Fruit fly (Drosophila melanogaster) whole organism, embryonic: ENCODE data around the gene Glos.
A peak's percentile ranks its signal among the peaks of the same experiment; 100 is the strongest.

ENCODE experiments used
- CG10565 ChIP-seq: fragments of 200-800 bp; sonication (Bioruptor generic); optimal IDR thresholded peaks from 3 replicates; lab custom pipeline; 2016; ENCODE audit warnings: missing biosample characterization, mild to moderate bottlenecking, missing genetic modification characterization
- CG12155 ChIP-seq: fragments of 200-800 bp; sonication (Bioruptor generic); optimal IDR thresholded peaks from 3 replicates; lab custom pipeline; 2016; ENCODE audit warnings: missing biosample characterization, missing genetic modification characterization
- CG15696 ChIP-seq: fragments of 200-800 bp; sonication (Bioruptor generic); optimal IDR thresholded peaks from 2 replicates; lab custom pipeline; 2019; ENCODE audit warnings: missing biosample characterization, mild to moderate bottlenecking, missing genetic modification characterization, moderate library complexity
- CG2889 ChIP-seq: fragments of 200-800 bp; sonication (Bioruptor generic); IDR thresholded peaks from 3 replicates; pipeline ENCODE4 v1.3.6; 2022; ENCODE audit warnings: missing biosample characterization, missing genetic modification characterization
- CG8478 ChIP-seq: fragments of >200 bp; optimal IDR thresholded peaks from 2 replicates; lab custom pipeline; 2018
- CG9609 ChIP-seq: fragments of 200-800 bp; sonication (Bioruptor generic); optimal IDR thresholded peaks from 3 replicates; lab custom pipeline; 2016; ENCODE audit warnings: missing biosample characterization, missing genetic modification characterization
- CG9797 ChIP-seq: fragments of 200-800 bp; sonication (Bioruptor generic); optimal IDR thresholded peaks from 3 replicates; lab custom pipeline; 2018; ENCODE audit warnings: missing biosample characterization, mild to moderate bottlenecking, missing genetic modification characterization
- Dek ChIP-seq: fragments of 200-800 bp; sonication (Bioruptor generic); optimal IDR thresholded peaks from 3 replicates; lab custom pipeline; 2019; ENCODE audit warnings: missing biosample characterization, mild to moderate bottlenecking, missing genetic modification characterization, moderate library complexity
- Dp ChIP-seq: fragments of 200-800 bp; sonication (Bioruptor generic); optimal IDR thresholded peaks from 2 replicates; lab custom pipeline; 2018; ENCODE audit warnings: missing biosample characterization, mild to moderate bottlenecking, missing genetic modification characterization, moderate library complexity
- gce ChIP-seq: fragments of 200-800 bp; sonication (Bioruptor generic); IDR thresholded peaks from 3 replicates; pipeline ENCODE4 v1.3.6; 2022; ENCODE audit warnings: missing biosample characterization, missing genetic modification characterization
- ttk ChIP-seq: fragments of 200-800 bp; sonication (Bioruptor generic); IDR thresholded peaks from 2 replicates; pipeline ENCODE4 v2.1.2; 2022; ENCODE audit warnings: missing biosample characterization, missing genetic modification characterization
- zfh2 ChIP-seq: fragments of 200-800 bp; sonication (Bioruptor generic); optimal IDR thresholded peaks from 2 replicates; lab custom pipeline; 2016; ENCODE audit warnings: missing biosample characterization, missing genetic modification characterization

dm6 chrX:3930528-3931251 is 5.6 kb upstream of the Glos start, which contains the start of gene CG42541:
- TF ChIP-seq CG12155 (GFP tag; lab: Kevin White, UChicago) (no peak), ttk (GFP tag; lab: Robert Waterston, UW) (no peak), CG9797 (GFP tag; lab: Kevin White, UChicago) (no peak), CG8478 (lab: Kevin White, UChicago) (no peak), CG10565 (GFP tag; lab: Kevin White, UChicago) (no peak), gce (GFP tag; lab: Robert Waterston, UW) (no peak), CG15696 (tag; lab: Kevin White, UChicago) (no peak), zfh2 (GFP tag; lab: Kevin White, UChicago) (no peak), CG2889 (no peak), Dek (no peak), CG9609 (GFP tag; lab: Kevin White, UChicago) (no peak), Dp (GFP tag; lab: Kevin White, UChicago) (peak; percentile 1)
